Fruit fly (Drosophila melanogaster) whole organism, embryonic: Measurements from ENCODE around the gene SMC1.

Source experiments
- ATbp ChIP-seq: fragments of 200-800 bp; sonication (Bioruptor generic); optimal IDR thresholded peaks from 2 replicates; lab custom pipeline; 2017; ENCODE audit warnings: missing biosample characterization, mild to moderate bottlenecking, missing genetic modification characterization, missing genetic modification reagents
- Ada2b ChIP-seq: fragments of 200-800 bp; sonication (Bioruptor generic); IDR thresholded peaks from 2 replicates; pipeline ENCODE4 v1.3.6; 2022; ENCODE audit warnings: missing biosample characterization, missing genetic modification characterization
- Asciz ChIP-seq: fragments of 200-800 bp; sonication (Bioruptor generic); optimal IDR thresholded peaks from 2 replicates; lab custom pipeline; 2017; ENCODE audit warnings: missing biosample characterization, mild to moderate bottlenecking, missing genetic modification characterization, missing genetic modification reagents
- Atf-2 ChIP-seq: fragments of 200-800 bp; sonication (Bioruptor generic); optimal IDR thresholded peaks from 2 replicates; lab custom pipeline; 2016; ENCODE audit warnings: missing biosample characterization, missing genetic modification characterization
- CG10147 ChIP-seq: fragments of 200-800 bp; sonication (Bioruptor generic); optimal IDR thresholded peaks from 2 replicates; lab custom pipeline; 2019; ENCODE audit warnings: missing biosample characterization, mild to moderate bottlenecking, missing genetic modification characterization, moderate library complexity
- CG10209 ChIP-seq: fragments of 200-800 bp; sonication (Bioruptor generic); optimal IDR thresholded peaks from 3 replicates; lab custom pipeline; 2017; ENCODE audit warnings: missing biosample characterization, mild to moderate bottlenecking, missing genetic modification characterization, missing genetic modification reagents
- CG10366 ChIP-seq: fragments of 200-800 bp; sonication (Bioruptor generic); IDR thresholded peaks from 2 replicates; pipeline ENCODE4 v1.3.6; 2022; ENCODE audit warnings: missing biosample characterization, missing genetic modification characterization
- CG11695 ChIP-seq: fragments of 200-800 bp; sonication (Bioruptor generic); IDR thresholded peaks from 3 replicates; pipeline ENCODE4 v1.3.6; 2022; ENCODE audit warnings: missing biosample characterization, missing genetic modification characterization
- CG12104 ChIP-seq: fragments of 200-800 bp; sonication (Bioruptor generic); optimal IDR thresholded peaks from 3 replicates; lab custom pipeline; 2016; ENCODE audit warnings: missing biosample characterization, missing genetic modification characterization
- CG12391 ChIP-seq: fragments of 200-800 bp; sonication (Bioruptor generic); optimal IDR thresholded peaks from 3 replicates; lab custom pipeline; 2018; ENCODE audit warnings: missing biosample characterization, mild to moderate bottlenecking, missing genetic modification characterization, moderate library complexity
- CG15269 ChIP-seq: fragments of 200-800 bp; sonication (Bioruptor generic); optimal IDR thresholded peaks from 2 replicates; lab custom pipeline; 2018; ENCODE audit warnings: missing biosample characterization, mild to moderate bottlenecking, missing genetic modification characterization, moderate library complexity
- CG1602 ChIP-seq: fragments of 200-800 bp; sonication (Bioruptor generic); optimal IDR thresholded peaks from 3 replicates; lab custom pipeline; 2016; ENCODE audit warnings: missing biosample characterization, missing genetic modification characterization
- CG30020 ChIP-seq: fragments of 200-800 bp; optimal IDR thresholded peaks from 2 replicates; lab custom pipeline; 2019; ENCODE audit warnings: missing biosample characterization, mild to moderate bottlenecking, missing genetic modification characterization, moderate library complexity
- CG31365 ChIP-seq: fragments of 200-800 bp; sonication (Bioruptor generic); optimal IDR thresholded peaks from 2 replicates; lab custom pipeline; 2018; ENCODE audit warnings: missing biosample characterization, mild to moderate bottlenecking, missing genetic modification characterization
- CG31388 ChIP-seq: fragments of 200-800 bp; sonication (Bioruptor generic); optimal IDR thresholded peaks from 2 replicates; lab custom pipeline; 2016; ENCODE audit warnings: missing biosample characterization, missing genetic modification characterization
- CG34376 ChIP-seq: fragments of 200-800 bp; sonication (Bioruptor generic); optimal IDR thresholded peaks from 2 replicates; lab custom pipeline; 2018; ENCODE audit warnings: missing biosample characterization, mild to moderate bottlenecking, missing genetic modification characterization
- CG3726 ChIP-seq: fragments of 200-800 bp; sonication (Bioruptor generic); IDR thresholded peaks from 3 replicates; pipeline ENCODE4, ENCODE4 v1.3.6; 2022; ENCODE audit warnings: missing biosample characterization, missing genetic modification characterization
- CG4404 ChIP-seq: fragments of 200-800 bp; sonication (Bioruptor generic); IDR thresholded peaks from 2 replicates; pipeline ENCODE4 v1.3.6; 2022; ENCODE audit warnings: missing biosample characterization, missing genetic modification characterization
- CG6654 ChIP-seq: fragments of 200-800 bp; sonication (Bioruptor generic); optimal IDR thresholded peaks from 2 replicates; lab custom pipeline; 2017; ENCODE audit warnings: missing biosample characterization, mild to moderate bottlenecking, missing genetic modification characterization
- CG6813 ChIP-seq: fragments of 200-800 bp; sonication (Bioruptor generic); optimal IDR thresholded peaks from 2 replicates; lab custom pipeline; 2017; ENCODE audit warnings: missing biosample characterization, missing genetic modification characterization, mild to moderate bottlenecking, moderate library complexity, missing genetic modification reagents
- CG6854 ChIP-seq: fragments of 200-800 bp; sonication (Bioruptor generic); optimal IDR thresholded peaks from 3 replicates; lab custom pipeline; 2017; ENCODE audit warnings: missing biosample characterization, mild to moderate bottlenecking, missing genetic modification characterization
- CG7928 ChIP-seq: fragments of 200-800 bp; sonication (Bioruptor generic); optimal IDR thresholded peaks from 2 replicates; lab custom pipeline; 2017; ENCODE audit warnings: missing biosample characterization, mild to moderate bottlenecking, missing genetic modification characterization
- CG8359 ChIP-seq: fragments of 200-800 bp; sonication (Bioruptor generic); optimal IDR thresholded peaks from 2 replicates; lab custom pipeline; 2017; ENCODE audit warnings: missing biosample characterization, mild to moderate bottlenecking, missing genetic modification characterization, borderline replicate concordance
- CG8944 ChIP-seq: fragments of 200-800 bp; sonication (Bioruptor generic); optimal IDR thresholded peaks from 3 replicates; lab custom pipeline; 2016; ENCODE audit warnings: missing biosample characterization, missing genetic modification characterization
- D19A ChIP-seq: fragments of 200-800 bp; optimal IDR thresholded peaks from 3 replicates; lab custom pipeline; 2019; ENCODE audit warnings: missing biosample characterization, mild to moderate bottlenecking, missing genetic modification characterization, moderate library complexity
- Doc3 ChIP-seq: fragments of 200-800 bp; sonication (Bioruptor generic); IDR thresholded peaks from 3 replicates; pipeline ENCODE4 v1.3.6; 2022; ENCODE audit warnings: missing biosample characterization, missing genetic modification characterization; ENCODE audit not compliant: partially characterized antibody
- HmgZ ChIP-seq: fragments of 200-800 bp; sonication (Bioruptor generic); optimal IDR thresholded peaks from 2 replicates; lab custom pipeline; 2018; ENCODE audit warnings: missing biosample characterization, mild to moderate bottlenecking, missing genetic modification characterization
- MESR4 ChIP-seq: fragments of 200-800 bp; sonication (Bioruptor generic); optimal IDR thresholded peaks from 2 replicates; lab custom pipeline; 2018; ENCODE audit warnings: missing biosample characterization, mild to moderate bottlenecking, missing genetic modification characterization, moderate library complexity
- NC2α ChIP-seq: fragments of 200-800 bp; sonication (Bioruptor generic); optimal IDR thresholded peaks from 2 replicates; lab custom pipeline; 2016; ENCODE audit warnings: missing biosample characterization, missing genetic modification characterization
- Neu2 ChIP-seq: fragments of 200-800 bp; sonication (Bioruptor generic); optimal IDR thresholded peaks from 3 replicates; lab custom pipeline; 2016; ENCODE audit warnings: missing biosample characterization, missing genetic modification characterization, borderline replicate concordance
- Nf-YA ChIP-seq: fragments of 200-800 bp; sonication (Bioruptor generic); IDR thresholded peaks from 2 replicates; pipeline ENCODE4 v1.3.6; 2022; ENCODE audit warnings: missing biosample characterization, missing genetic modification characterization
- Nf-YC ChIP-seq: fragments of 200-800 bp; optimal IDR thresholded peaks from 3 replicates; lab custom pipeline; 2019; ENCODE audit warnings: missing biosample characterization, mild to moderate bottlenecking, missing genetic modification characterization, moderate library complexity
- PHDP ChIP-seq: fragments of 200-800 bp; sonication (Bioruptor generic); optimal IDR thresholded peaks from 3 replicates; lab custom pipeline; 2018; ENCODE audit warnings: missing biosample characterization, mild to moderate bottlenecking, missing genetic modification characterization, moderate library complexity
- Rfx ChIP-seq: fragments of 200-800 bp; sonication (Bioruptor generic); IDR thresholded peaks from 2 replicates; pipeline ENCODE4 v1.3.6; 2022; ENCODE audit warnings: missing biosample characterization, missing genetic modification characterization
- Taf1 ChIP-seq: fragments of 200-800 bp; sonication (Bioruptor generic); IDR thresholded peaks from 2 replicates; pipeline ENCODE4 v1.3.6; 2022; ENCODE audit warnings: missing biosample characterization, missing genetic modification characterization
- da ChIP-seq: fragments of 200-800 bp; sonication (Bioruptor generic); optimal IDR thresholded peaks from 2 replicates; lab custom pipeline; 2016; ENCODE audit warnings: missing biosample characterization, missing genetic modification characterization
- dan ChIP-seq: fragments of 200-800 bp; sonication (Bioruptor generic); IDR thresholded peaks from 2 replicates; pipeline ENCODE4 v1.3.6; 2022; ENCODE audit warnings: missing biosample characterization, missing genetic modification characterization
- dimm ChIP-seq: fragments of 200-800 bp; sonication (Bioruptor generic); IDR thresholded peaks from 2 replicates; pipeline ENCODE4 v1.3.6; 2022; ENCODE audit warnings: missing biosample characterization, missing genetic modification characterization
- dmrt99B ChIP-seq: fragments of 200-800 bp; sonication (Bioruptor generic); optimal IDR thresholded peaks from 2 replicates; lab custom pipeline; 2018; ENCODE audit warnings: missing biosample characterization, mild to moderate bottlenecking, missing genetic modification characterization, moderate library complexity
- fd96Cb ChIP-seq: fragments of 200-800 bp; sonication (Bioruptor generic); optimal IDR thresholded peaks from 2 replicates; lab custom pipeline; 2018; ENCODE audit warnings: missing biosample characterization, mild to moderate bottlenecking, missing genetic modification characterization, moderate library complexity
- her ChIP-seq: fragments of 200-800 bp; sonication (Bioruptor generic); optimal IDR thresholded peaks from 2 replicates; lab custom pipeline; 2016; ENCODE audit warnings: missing biosample characterization, missing genetic modification characterization
- hth ChIP-seq: fragments of >200 bp; optimal IDR thresholded peaks from 2 replicates; lab custom pipeline; 2017; ENCODE audit warnings: inconsistent platforms
- jing ChIP-seq: fragments of 200-800 bp; sonication (Bioruptor generic); optimal IDR thresholded peaks from 2 replicates; lab custom pipeline; 2018; ENCODE audit warnings: missing biosample characterization, mild to moderate bottlenecking, missing genetic modification characterization
- kah ChIP-seq: fragments of 200-800 bp; sonication (Bioruptor generic); optimal IDR thresholded peaks from 2 replicates; lab custom pipeline; 2018; ENCODE audit warnings: missing biosample characterization, mild to moderate bottlenecking, missing genetic modification characterization
- lilli ChIP-seq: fragments of 200-800 bp; sonication (Bioruptor generic); optimal IDR thresholded peaks from 3 replicates; lab custom pipeline; 2016; ENCODE audit warnings: missing biosample characterization, missing genetic modification characterization
- org-1 ChIP-seq: fragments of 200-800 bp; sonication (Bioruptor generic); optimal IDR thresholded peaks from 2 replicates; lab custom pipeline; 2017; ENCODE audit warnings: missing biosample characterization, missing genetic modification characterization
- pfk ChIP-seq: fragments of 200-800 bp; sonication (Bioruptor generic); optimal IDR thresholded peaks from 2 replicates; lab custom pipeline; 2018; ENCODE audit warnings: missing biosample characterization, mild to moderate bottlenecking, missing genetic modification characterization, moderate library complexity
- pita ChIP-seq: fragments of 200-800 bp; sonication (Bioruptor generic); optimal IDR thresholded peaks from 2 replicates; lab custom pipeline; 2017; ENCODE audit warnings: missing biosample characterization, mild to moderate bottlenecking, missing genetic modification characterization
- slou ChIP-seq: fragments of 200-800 bp; sonication (Bioruptor generic); optimal IDR thresholded peaks from 3 replicates; lab custom pipeline; 2016; ENCODE audit warnings: missing biosample characterization, missing genetic modification characterization
- stwl ChIP-seq: fragments of 200-800 bp; sonication (Bioruptor generic); optimal IDR thresholded peaks from 3 replicates; lab custom pipeline; 2018; ENCODE audit warnings: missing biosample characterization, mild to moderate bottlenecking, missing genetic modification characterization, moderate library complexity

SMC1 gene

dm6 chr3R:24010637-24011214 is 47.4 kb upstream of the SMC1 start:
- TF ChIP-seq dmrt99B, result peak; percentile 60
- TF ChIP-seq da (GFP tag; lab: Kevin White, UChicago), result no peak
- no peak for TF ChIP-seq Neu2 (GFP tag; lab: Kevin White, UChicago)
- no peak for TF ChIP-seq her
- no peak for TF ChIP-seq dan (GFP tag; lab: Robert Waterston, UW)
- peak; percentile 33 for TF ChIP-seq CG4404 (GFP tag; lab: Robert Waterston, UW)
- TF ChIP-seq pfk (GFP tag; lab: Kevin White, UChicago), result no peak
- peak; percentile 53 for TF ChIP-seq org-1 (GFP tag; lab: Kevin White, UChicago)
- TF ChIP-seq CG7928, result no peak
- TF ChIP-seq HmgZ, result peak; percentile 34
- TF ChIP-seq Nf-YC (tag; lab: Kevin White, UChicago), result peak; percentile 40
- peak; percentile 78 for TF ChIP-seq Ada2b (GFP tag; lab: Robert Waterston, UW)
- peak; percentile 47 for TF ChIP-seq CG12104 (GFP tag; lab: Kevin White, UChicago)
- no peak for TF ChIP-seq slou (GFP tag; lab: Kevin White, UChicago)
- no peak for TF ChIP-seq kah (GFP tag; lab: Kevin White, UChicago)
- no peak for TF ChIP-seq Asciz (GFP tag; lab: Kevin White, UChicago)
- TF ChIP-seq CG6654 (GFP tag; lab: Kevin White, UChicago), result no peak
- TF ChIP-seq CG11695 (GFP tag; lab: Robert Waterston, UW), result peak; percentile 75
- TF ChIP-seq Atf-2 (GFP tag; lab: Kevin White, UChicago), result no peak
- TF ChIP-seq CG30020 (tag; lab: Kevin White, UChicago), result no peak
- peak; percentile 26 for TF ChIP-seq fd96Cb (tag; lab: Kevin White, UChicago)
- TF ChIP-seq CG34376 (GFP tag; lab: Kevin White, UChicago), result no peak
- TF ChIP-seq hth (lab: Kevin White, UChicago), result no peak
- no peak for TF ChIP-seq stwl (tag; lab: Kevin White, UChicago)
- peak; percentile 67 for TF ChIP-seq CG12391 (tag; lab: Kevin White, UChicago)
- TF ChIP-seq CG15269 (tag; lab: Kevin White, UChicago), result peak; percentile 78
- TF ChIP-seq CG31388, result no peak
- TF ChIP-seq NC2α (GFP tag; lab: Kevin White, UChicago), result no peak
- TF ChIP-seq CG3726, result 0 out of 3 replicates have a peak, but pooled peaks have one; percentile 56
- no peak for TF ChIP-seq Doc3 (GFP tag; lab: Robert Waterston, UW)
- TF ChIP-seq CG10147 (GFP tag; lab: Kevin White, UChicago), result peak; percentile 53
- peak; percentile 67 for TF ChIP-seq CG10209 (GFP tag; lab: Kevin White, UChicago)
- TF ChIP-seq CG6813, result peak; percentile 1
- TF ChIP-seq Rfx (GFP tag; lab: Robert Waterston, UW), result peak; percentile 81
- TF ChIP-seq MESR4, result no peak
- TF ChIP-seq D19A (tag; lab: Kevin White, UChicago), result peak; percentile 25
- TF ChIP-seq CG6854 (GFP tag; lab: Kevin White, UChicago), result peak; percentile 36
- TF ChIP-seq CG8944, result no peak
- no peak for TF ChIP-seq CG31365 (tag; lab: Kevin White, UChicago)
- TF ChIP-seq ATbp, result peak; percentile 46
- peak; percentile 66 for TF ChIP-seq PHDP (tag; lab: Kevin White, UChicago)
- TF ChIP-seq CG1602 (GFP tag; lab: Kevin White, UChicago), result peak; percentile 11
- TF ChIP-seq pita (GFP tag; lab: Kevin White, UChicago), result no peak
- peak; percentile 12 for TF ChIP-seq jing (GFP tag; lab: Kevin White, UChicago)
- no peak for TF ChIP-seq CG8359 (GFP tag; lab: Kevin White, UChicago)
- TF ChIP-seq Nf-YA (GFP tag; lab: Robert Waterston, UW), result no peak
- peak; percentile 42 for TF ChIP-seq lilli (GFP tag; lab: Kevin White, UChicago)
- peak; percentile 28; the same call in 1 of the 2 replicates for TF ChIP-seq Taf1
- peak; percentile 67 for TF ChIP-seq CG10366 (GFP tag; lab: Robert Waterston, UW)
- no peak for TF ChIP-seq dimm
